Comparison of ENCODE assay signal across 4 fruit fly cellular contexts in genomic region chr3L:6906758-6907157, dm6.
TF ChIP-seq lines count a peak whose summit lies in the region.

No protein-coding gene starts in this region.

- peak; percentile 89 to 94 for TF ChIP-seq CTCF in S2 (optimal IDR thresholded peaks at IDR 0.05; lab: Kevin White, UChicago)
- peak; percentile 90 for TF ChIP-seq CTCF in whole organism, embryonic (GFP tag; optimal IDR thresholded peaks at IDR 0.05; lab: Kevin White, UChicago)

TF ChIP-seq in whole organism, embryonic, 481 proteins besides CTCF, POLR2A, EP300 and RAD21 (continues in another document):
- TF ChIP-seq bbx (GFP tag; IDR thresholded peaks at IDR 0.05; lab: Robert Waterston, UW; ENCODE audit: partially characterized antibody) (0 out of 2 replicates have a peak, but pooled peaks have one; percentile 13), Drgx (GFP tag; IDR thresholded peaks at IDR 0.05; lab: Robert Waterston, UW) (no peak), bab2 (GFP tag; optimal IDR thresholded peaks at IDR 0.05; lab: Kevin White, UChicago) (no peak), croc (GFP tag; conservative IDR thresholded peaks at IDR 0.05; lab: Robert Waterston, UW) (no peak), Jarid2 (GFP tag; optimal IDR thresholded peaks at IDR 0.05; lab: Kevin White, UChicago) (peak; percentile 29), CG10267 (tag; optimal IDR thresholded peaks at IDR 0.05; lab: Kevin White, UChicago) (no peak), pum (GFP tag; optimal IDR thresholded peaks at IDR 0.05; lab: Kevin White, UChicago) (no peak), Med (GFP tag; lab: Kevin White, UChicago) (peak; percentile 41), p53 (GFP tag; optimal IDR thresholded peaks at IDR 0.05; lab: Kevin White, UChicago) (no peak), vfl (GFP tag; optimal IDR thresholded peaks at IDR 0.05; lab: Kevin White, UChicago) (no peak), Deaf1 (tag; optimal IDR thresholded peaks at IDR 0.05; lab: Kevin White, UChicago) (peak; percentile 67), CG32532 (GFP tag; IDR thresholded peaks at IDR 0.05; lab: Robert Waterston, UW) (0 out of 2 replicates have a peak, but pooled peaks have one; percentile 6), CG10209 (GFP tag; optimal IDR thresholded peaks at IDR 0.05; lab: Kevin White, UChicago) (no peak), Usf (GFP tag; optimal IDR thresholded peaks at IDR 0.05; lab: Kevin White, UChicago) (no peak), PHDP (tag; optimal IDR thresholded peaks at IDR 0.05; lab: Kevin White, UChicago) (no peak), scrt (GFP tag; optimal IDR thresholded peaks at IDR 0.05; lab: Kevin White, UChicago) (peak; percentile 82), Nf-YC (tag; optimal IDR thresholded peaks at IDR 0.05; lab: Kevin White, UChicago) (peak; percentile 63), pzg (GFP tag; optimal IDR thresholded peaks at IDR 0.05; lab: Kevin White, UChicago) (peak; percentile 17), CG6791 (GFP tag; IDR thresholded peaks at IDR 0.05; lab: Robert Waterston, UW; ENCODE audit: partially characterized antibody) (peak; percentile 52; the same call in 1 of the 3 replicates), NFAT (GFP tag; IDR thresholded peaks at IDR 0.05; lab: Robert Waterston, UW) (no peak), CG17385 (GFP tag; optimal IDR thresholded peaks at IDR 0.05; lab: Kevin White, UChicago) (no peak), ewg (GFP tag; optimal IDR thresholded peaks at IDR 0.05; lab: Kevin White, UChicago) (peak; percentile 95), CG15514 (GFP tag; optimal IDR thresholded peaks at IDR 0.05; lab: Kevin White, UChicago) (peak; percentile 30), Hr3 (GFP tag; optimal IDR thresholded peaks at IDR 0.05; lab: Kevin White, UChicago) (no peak), pita (GFP tag; optimal IDR thresholded peaks at IDR 0.05; lab: Kevin White, UChicago) (peak; percentile 28), zfh1 (GFP tag; IDR thresholded peaks at IDR 0.05; lab: Robert Waterston, UW) (0 out of 3 replicates have a peak, but pooled peaks have one; percentile 10), CG11696 (GFP tag; IDR thresholded peaks at IDR 0.05; lab: Robert Waterston, UW) (no peak), CG13894 (tag; optimal IDR thresholded peaks at IDR 0.05; lab: Kevin White, UChicago) (peak; percentile 86), stwl (tag; optimal IDR thresholded peaks at IDR 0.05; lab: Kevin White, UChicago) (peak; percentile 15)

TF ChIP-seq in whole organism, prepupa, 60 proteins besides CTCF, POLR2A, EP300 and RAD21:
- no peak for TF ChIP-seq ss (GFP tag; optimal IDR thresholded peaks at IDR 0.05; lab: Kevin White, UChicago)
- peak; percentile 13 for TF ChIP-seq svp (GFP tag; lab: Kevin White, UChicago)

TF ChIP-seq in whole organism, pupa, 21 proteins besides CTCF, POLR2A, EP300 and RAD21:
- peak; percentile 29 for TF ChIP-seq D1 (tag; optimal IDR thresholded peaks at IDR 0.05; lab: Kevin White, UChicago)
- no peak for TF ChIP-seq Ets98B (GFP tag; IDR thresholded peaks at IDR 0.05; lab: Robert Waterston, UW)
